Fruit fly (Drosophila melanogaster) whole organism, wandering third instar larva: ENCODE data around the gene Mpi.

Source experiments
- Dfd ChIP-seq: fragments of >200 bp; optimal IDR thresholded peaks from 2 replicates; lab custom pipeline; 2017; ENCODE audit warnings: missing biosample characterization, missing genetic modification characterization
- Dif ChIP-seq: fragments of 200-275, 200-300 bp; sonication (Bioruptor generic); optimal IDR thresholded peaks from 2 replicates; lab custom pipeline; 2018; ENCODE audit warnings: missing biosample characterization, missing genetic modification characterization; ENCODE audit not compliant: partially characterized antibody
- HLH106 ChIP-seq: fragments of 200-800 bp; optimal IDR thresholded peaks from 3 replicates; lab custom pipeline; 2019; ENCODE audit warnings: missing biosample characterization, mild to moderate bottlenecking, missing genetic modification characterization, moderate library complexity
- Hnf4 ChIP-seq: fragments of 200-800 bp; sonication (Bioruptor generic); optimal IDR thresholded peaks from 2 replicates; lab custom pipeline; 2016; ENCODE audit warnings: missing biosample characterization, mild to moderate bottlenecking, missing genetic modification characterization
- Hr78 ChIP-seq: fragments of >200 bp; optimal IDR thresholded peaks from 2 replicates; lab custom pipeline; 2017; ENCODE audit warnings: missing biosample characterization, missing genetic modification characterization
- Myc ChIP-seq: fragments of >200 bp; optimal IDR thresholded peaks from 2 replicates; lab custom pipeline; 2017
- OdsH ChIP-seq: fragments of 200-800 bp; sonication (Bioruptor generic); optimal IDR thresholded peaks from 2 replicates; lab custom pipeline; 2016; ENCODE audit warnings: missing biosample characterization, mild to moderate bottlenecking, missing genetic modification characterization
- Vsx2 ChIP-seq: fragments of 200-300, 225-300 bp; sonication (Bioruptor generic); optimal IDR thresholded peaks from 2 replicates; lab custom pipeline; 2018; ENCODE audit warnings: missing biosample characterization, missing genetic modification characterization; ENCODE audit not compliant: partially characterized antibody
- fru ChIP-seq: fragments of 200-800 bp; sonication (Bioruptor generic); optimal IDR thresholded peaks from 3 replicates; lab custom pipeline; 2016; ENCODE audit warnings: missing biosample characterization, mild to moderate bottlenecking, missing genetic modification characterization
- pan ChIP-seq: fragments of >200 bp; optimal IDR thresholded peaks from 2 replicates; lab custom pipeline; 2017
- psq ChIP-seq: fragments of 200-800 bp; sonication (Bioruptor generic); optimal IDR thresholded peaks from 3 replicates; lab custom pipeline; 2017; ENCODE audit warnings: missing biosample characterization, mild to moderate bottlenecking, missing genetic modification characterization, moderate library complexity

- TF ChIP-seq pan (lab: Kevin White, UChicago) = no peak
- TF ChIP-seq Vsx2 (GFP tag; lab: Kevin White, UChicago) = no peak
- TF ChIP-seq OdsH = no peak
- TF ChIP-seq psq (GFP tag; lab: Kevin White, UChicago) = no peak
- TF ChIP-seq Hr78 (GFP tag; lab: Kevin White, UChicago) = no peak
- TF ChIP-seq Dfd (GFP tag; lab: Kevin White, UChicago) = no peak
- no peak for TF ChIP-seq fru
- no peak for TF ChIP-seq Myc (lab: Kevin White, UChicago)
- no peak for TF ChIP-seq Hnf4
- no peak for TF ChIP-seq Dif (GFP tag; lab: Kevin White, UChicago)
- no peak for TF ChIP-seq HLH106 (tag; lab: Kevin White, UChicago)
These were observed 49.2 kb upstream of the Mpi start for dm6 chr3R:9710228-9710627.
